Worm (Caenorhabditis elegans) whole organism, L2 larva: Measurements from ENCODE around the gene vit-5.

Experiments
- R02D3.7 ChIP-seq: fragments of 150-350 bp; optimal IDR thresholded peaks from 2 replicates; lab custom pipeline; 2014; ENCODE audit warnings: missing biosample characterization, missing genetic modification characterization
- egl-27 ChIP-seq: sonication (generic microtip); optimal IDR thresholded peaks from 3 replicates; lab custom pipeline; 2017; ENCODE audit warnings: missing biosample characterization, missing genetic modification reagents, missing genetic modification characterization
- elt-3 ChIP-seq: sonication (generic microtip); optimal IDR thresholded peaks from 2 replicates; lab custom pipeline; 2017; ENCODE audit warnings: missing biosample characterization, missing genetic modification characterization

ce11 chrX:3439823-3440222 lies 36.6 kb downstream of the vit-5 start:
- TF ChIP-seq elt-3 (tag; lab: Kevin White, UChicago): no peak
- no peak for TF ChIP-seq R02D3.7 (tag; lab: Kevin White, UChicago)
- TF ChIP-seq egl-27: no peak
